Worm (Caenorhabditis elegans) whole organism, L4/young adult: ENCODE results near the gene cut-4.

Experiments
- W03F9.2 ChIP-seq: fragments of 150-350 bp; optimal IDR thresholded peaks from 2 replicates; lab custom pipeline; 2014; ENCODE audit warnings: missing biosample characterization, missing genetic modification characterization
- him-1 ChIP-seq: sonication (generic microtip); optimal IDR thresholded peaks from 2 replicates; lab custom pipeline; 2016; ENCODE audit warnings: missing genotype, missing genetic modification reagents, missing genetic modification characterization, missing compliant biosample characterization

- TF ChIP-seq him-1 (tag; lab: Kevin White, UChicago) (no peak), W03F9.2 (tag; lab: Kevin White, UChicago) (no peak)
Observed at ce11 chrII:10452620-10453019, 16.7 kb downstream of the cut-4 start, which contains the start of gene ZK673.4.
